Fruit fly (Drosophila melanogaster): ENCODE measurements around the gene CG33643.

Gene CG33643

dm6 chr2L:13554547-13555159 is 23.8 kb downstream of the CG33643 start:
- no peak for TF ChIP-seq noc (tag; optimal IDR thresholded peaks at IDR 0.05)

DNA sequence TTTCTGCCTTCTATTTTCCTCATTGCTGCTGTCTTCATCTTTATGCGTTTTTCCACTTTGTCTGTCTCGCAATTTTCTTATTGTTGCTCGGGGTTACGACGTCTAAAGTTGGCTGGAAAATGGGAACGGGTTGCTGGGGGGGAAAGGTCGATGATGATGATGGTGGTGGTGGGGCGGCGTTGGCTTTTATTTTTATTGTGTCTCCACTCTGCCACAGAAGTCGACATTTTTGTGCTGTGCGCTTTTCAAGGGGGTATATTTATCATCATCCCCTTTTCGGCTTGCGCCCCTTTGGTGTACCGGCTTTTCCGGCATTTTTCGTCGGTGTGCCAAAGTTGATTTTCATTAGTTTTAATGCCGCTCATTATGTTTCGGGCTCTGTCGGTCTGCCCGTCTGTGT is 24.5 kb downstream of the CG33643 start:
- no peak for TF ChIP-seq noc (tag; optimal IDR thresholded peaks at IDR 0.05)

- TF ChIP-seq noc (tag; optimal IDR thresholded peaks at IDR 0.05), result no peak
Observed at dm6 chr2L:13568938-13569337, 38.1 kb downstream of the CG33643 start.

DNA sequence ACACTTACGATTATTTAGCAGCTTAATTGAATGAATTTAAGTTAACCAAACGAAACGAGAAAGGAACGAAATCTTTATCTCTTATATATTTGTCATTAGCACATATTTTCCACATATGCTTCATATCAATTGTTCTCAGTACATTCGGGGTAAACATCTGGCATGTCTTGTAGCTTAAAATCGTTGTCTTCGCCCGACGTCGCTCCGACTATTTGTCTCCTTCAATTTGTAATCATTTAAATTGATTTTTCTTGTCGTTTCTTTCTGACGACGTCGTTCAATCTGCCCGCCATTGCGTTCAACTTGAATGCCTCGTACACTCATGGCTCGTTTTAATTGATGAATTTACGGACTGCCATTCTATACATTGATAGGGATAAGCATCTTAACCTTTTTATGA is 39.1 kb downstream of the CG33643 start:
- no peak for TF ChIP-seq noc (tag; optimal IDR thresholded peaks at IDR 0.05)

DNA sequence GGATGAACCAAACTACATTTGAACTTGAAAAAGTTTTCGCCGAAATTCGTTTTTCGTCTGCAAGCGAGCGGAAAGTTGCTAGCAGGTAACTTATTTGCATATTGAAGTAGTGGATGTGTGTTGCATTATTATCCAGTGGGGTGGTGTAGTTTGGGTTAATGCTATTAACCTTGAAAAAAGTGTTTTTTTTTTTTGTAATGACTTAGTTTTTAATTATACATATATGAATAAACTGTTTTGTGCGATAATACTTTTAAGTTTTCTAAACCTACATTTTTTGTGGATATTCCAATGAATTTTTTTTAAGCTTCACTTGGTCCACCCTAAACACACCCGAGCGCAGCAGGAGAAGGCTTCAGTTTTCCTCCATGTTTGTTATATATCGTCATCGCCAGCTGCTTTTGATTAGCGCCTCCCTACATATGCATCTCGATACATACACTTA is 40.1 kb downstream of the CG33643 start:
- TF ChIP-seq noc (tag; optimal IDR thresholded peaks at IDR 0.05), result no peak

dm6 chr2L:13571791-13572451 is 41.0 kb downstream of the CG33643 start:
- TF ChIP-seq noc (tag; optimal IDR thresholded peaks at IDR 0.05), result no peak

Measured in whole organism, larva.